Worm (Caenorhabditis elegans) whole organism, L3 larva: ENCODE measurements around the gene F57F4.1.

Experiments used
- ceh-9 ChIP-seq: sonication (generic microtip); optimal IDR thresholded peaks from 2 replicates; lab custom pipeline; 2018; ENCODE audit warnings: missing biosample characterization, missing genetic modification characterization
- egl-5 ChIP-seq: fragments of 150-350 bp; optimal IDR thresholded peaks from 2 replicates; lab custom pipeline; 2017; ENCODE audit warnings: missing biosample characterization, missing genetic modification reagents, missing genetic modification characterization, inconsistent platforms
- elt-2 ChIP-seq: sonication (generic microtip); optimal IDR thresholded peaks from 2 replicates; lab custom pipeline; 2016; ENCODE audit warnings: missing genetic modification reagents, mild to moderate bottlenecking, missing genetic modification characterization, missing compliant biosample characterization
- elt-3 ChIP-seq, 3 experiments: fragments of 150-350 bp in 1 of 3; sonication (generic microtip) in 2 of 3; optimal IDR thresholded peaks; 2 replicates in 2 of 3; 4 replicates in 1 of 3; lab custom pipeline; 2014 to 2017; ENCODE audit warnings: missing biosample characterization in 3 of 3, missing genetic modification characterization in 3 of 3
- jun-1 ChIP-seq: fragments of 150-350 bp; optimal IDR thresholded peaks from 2 replicates; lab custom pipeline; 2014; ENCODE audit warnings: missing biosample characterization, missing genetic modification reagents, missing genetic modification characterization
- pqm-1 ChIP-seq: fragments of 150-350 bp; optimal IDR thresholded peaks from 2 replicates; lab custom pipeline; 2017; ENCODE audit warnings: missing biosample characterization, missing genetic modification characterization, inconsistent platforms
- unc-62 ChIP-seq: fragments of 150-350 bp; sonication (generic microtip); optimal IDR thresholded peaks from 4 replicates; lab custom pipeline; 2014; ENCODE audit warnings: missing biosample characterization, missing genetic modification reagents, missing genetic modification characterization
- ztf-4 ChIP-seq: fragments of 150-350 bp; optimal IDR thresholded peaks from 2 replicates; lab custom pipeline; 2014; ENCODE audit warnings: missing biosample characterization, missing genetic modification characterization

DNA sequence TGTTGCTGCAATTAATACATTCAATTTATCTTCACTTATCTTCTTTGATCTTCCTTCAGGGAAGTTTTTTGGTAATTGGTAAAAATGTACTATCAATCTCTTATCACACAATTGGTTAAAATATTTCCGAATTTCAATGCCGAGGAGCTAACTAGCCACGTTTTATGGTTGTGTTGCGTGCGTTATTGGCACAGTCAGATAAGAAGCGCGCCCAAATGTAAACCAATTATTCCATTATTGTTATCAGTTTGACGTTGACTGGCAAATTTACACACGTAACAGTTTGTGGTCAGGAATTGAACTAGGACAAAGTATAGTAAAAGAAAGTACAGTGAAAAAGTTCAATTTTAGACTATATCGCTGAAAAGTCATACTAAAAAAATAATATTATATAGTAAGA, 17.3 kb downstream of the F57F4.1 start:
- TF ChIP-seq ceh-9: no peak
- TF ChIP-seq ztf-4: no peak
- TF ChIP-seq pqm-1: peak; percentile 93
- TF ChIP-seq unc-62 (GFP tag; lab: Kevin White, UChicago): no peak
- TF ChIP-seq egl-5: no peak
- peak; percentile 92 for TF ChIP-seq elt-2 (tag; lab: Kevin White, UChicago)
- peak; percentile 42 for TF ChIP-seq jun-1
- TF ChIP-seq elt-3 (tag; optimal IDR thresholded peaks at IDR 0.05; lab: Kevin White, UChicago): no peak
